Worm (Caenorhabditis elegans) whole organism, mixed stage, embryonic: ENCODE data around the gene R05G9.5.

Source experiments
- M03D4.4 ChIP-seq: sonication (generic microtip); optimal IDR thresholded peaks from 2 replicates; lab custom pipeline; 2017; ENCODE audit warnings: mild to moderate bottlenecking, missing genetic modification characterization, missing compliant biosample characterization
- blmp-1 ChIP-seq: fragments of 150-350 bp; optimal IDR thresholded peaks from 2 replicates; lab custom pipeline; 2014; ENCODE audit warnings: missing biosample characterization, missing genetic modification characterization
- ceh-39 ChIP-seq: fragments of 150-350 bp; optimal IDR thresholded peaks from 2 replicates; lab custom pipeline; 2014; ENCODE audit warnings: missing biosample characterization, missing genetic modification characterization
- ceh-43 ChIP-seq: fragments of 200-800 bp; sonication (Bioruptor generic); optimal IDR thresholded peaks from 2 replicates; lab custom pipeline; 2018; ENCODE audit warnings: mild to moderate bottlenecking, missing genetic modification characterization, moderate library complexity, missing compliant biosample characterization
- ceh-83 ChIP-seq: fragments of 200-800 bp; sonication (Bioruptor generic); optimal IDR thresholded peaks from 2 replicates; lab custom pipeline; 2018; ENCODE audit warnings: mild to moderate bottlenecking, missing genetic modification characterization, missing compliant biosample characterization
- ces-1 ChIP-seq: fragments of 150-350 bp; optimal IDR thresholded peaks from 2 replicates; lab custom pipeline; 2014; ENCODE audit warnings: missing biosample characterization, missing genetic modification reagents, missing genetic modification characterization
- cnd-1 ChIP-seq: fragments of 200-800 bp; sonication (Bioruptor generic); optimal IDR thresholded peaks from 2 replicates; lab custom pipeline; 2018; ENCODE audit warnings: mild to moderate bottlenecking, missing genetic modification characterization, missing compliant biosample characterization
- drap-1 ChIP-seq: fragments of 200-800 bp; sonication (Bioruptor generic); optimal IDR thresholded peaks from 3 replicates; lab custom pipeline; 2018; ENCODE audit warnings: mild to moderate bottlenecking, missing genetic modification characterization, missing compliant biosample characterization
- elt-1 ChIP-seq: sonication (generic microtip); optimal IDR thresholded peaks from 2 replicates; lab custom pipeline; 2017; ENCODE audit warnings: missing genetic modification characterization, mild to moderate bottlenecking, missing compliant biosample characterization, antibody characterized with exemption, moderate library complexity, borderline replicate concordance; ENCODE audit not compliant: insufficient read depth
- elt-3 ChIP-seq: fragments of 150-350 bp; optimal IDR thresholded peaks from 2 replicates; lab custom pipeline; 2014; ENCODE audit warnings: missing biosample characterization, missing genetic modification characterization
- flh-1 ChIP-seq: fragments of 200-800 bp; sonication (Bioruptor generic); optimal IDR thresholded peaks from 2 replicates; lab custom pipeline; 2018; ENCODE audit warnings: mild to moderate bottlenecking, missing genetic modification characterization, moderate library complexity, missing compliant biosample characterization
- ham-2 ChIP-seq: fragments of 200-800 bp; sonication (Bioruptor generic); optimal IDR thresholded peaks from 2 replicates; lab custom pipeline; 2018; ENCODE audit warnings: mild to moderate bottlenecking, missing genetic modification characterization, missing compliant biosample characterization
- hlh-1 ChIP-seq: fragments of 150-350 bp; optimal IDR thresholded peaks from 2 replicates; lab custom pipeline; 2014; ENCODE audit warnings: missing biosample characterization, missing genetic modification reagents, missing genetic modification characterization
- lin-13 ChIP-seq: fragments of 150-350 bp; optimal IDR thresholded peaks from 2 replicates; lab custom pipeline; 2014; ENCODE audit warnings: missing biosample characterization, missing genetic modification characterization
- lin-32 ChIP-seq: fragments of 200-800 bp; sonication (Bioruptor generic); optimal IDR thresholded peaks from 2 replicates; lab custom pipeline; 2018; ENCODE audit warnings: mild to moderate bottlenecking, missing genetic modification characterization, missing compliant biosample characterization
- lsy-2 ChIP-seq: fragments of 150-350 bp; optimal IDR thresholded peaks from 2 replicates; lab custom pipeline; 2014; ENCODE audit warnings: missing biosample characterization, missing genetic modification characterization
- mab-5 ChIP-seq: fragments of 150-350 bp; optimal IDR thresholded peaks from 2 replicates; lab custom pipeline; 2014; ENCODE audit warnings: missing biosample characterization, missing genetic modification characterization
- mep-1 ChIP-seq: fragments of 150-350 bp; optimal IDR thresholded peaks from 2 replicates; lab custom pipeline; 2017; ENCODE audit warnings: missing biosample characterization, missing genetic modification reagents, missing genetic modification characterization, inconsistent platforms
- nhr-12 ChIP-seq: fragments of 150-350 bp; optimal IDR thresholded peaks from 2 replicates; lab custom pipeline; 2014; ENCODE audit warnings: missing biosample characterization, missing genetic modification characterization
- nhr-2 ChIP-seq: fragments of 150-350 bp; optimal IDR thresholded peaks from 2 replicates; lab custom pipeline; 2014; ENCODE audit warnings: missing biosample characterization, missing genetic modification characterization
- nhr-237 ChIP-seq: fragments of 150-350 bp; optimal IDR thresholded peaks from 2 replicates; lab custom pipeline; 2014; ENCODE audit warnings: missing biosample characterization, missing genetic modification characterization
- nhr-28 ChIP-seq: fragments of 150-350 bp; optimal IDR thresholded peaks from 2 replicates; lab custom pipeline; 2014; ENCODE audit warnings: missing biosample characterization, missing genetic modification characterization
- nhr-76 ChIP-seq: sonication (generic microtip); optimal IDR thresholded peaks from 2 replicates; lab custom pipeline; 2017; ENCODE audit warnings: missing biosample characterization, missing genetic modification characterization
- pha-4 ChIP-seq: fragments of 150-350 bp; optimal IDR thresholded peaks from 2 replicates; lab custom pipeline; 2018; ENCODE audit warnings: missing biosample characterization, missing genetic modification reagents, missing genetic modification characterization
- sem-2 ChIP-seq: fragments of 200-800 bp; sonication (Bioruptor generic); optimal IDR thresholded peaks from 2 replicates; lab custom pipeline; 2018; ENCODE audit warnings: mild to moderate bottlenecking, missing genetic modification characterization, missing compliant biosample characterization
- snpc-4 ChIP-seq: fragments of 150-350 bp; optimal IDR thresholded peaks from 2 replicates; lab custom pipeline; 2014; ENCODE audit warnings: missing biosample characterization, missing genetic modification characterization
- sptf-1 ChIP-seq: sonication (generic microtip); optimal IDR thresholded peaks from 2 replicates; lab custom pipeline; 2017; ENCODE audit warnings: mild to moderate bottlenecking, missing genetic modification characterization, moderate library complexity, missing compliant biosample characterization
- unc-120 ChIP-seq: sonication (generic microtip); optimal IDR thresholded peaks from 2 replicates; lab custom pipeline; 2017; ENCODE audit warnings: missing genetic modification characterization, missing compliant biosample characterization; ENCODE audit not compliant: poor library complexity, severe bottlenecking
- unc-39 ChIP-seq: fragments of 150-350 bp; optimal IDR thresholded peaks from 2 replicates; lab custom pipeline; 2014; ENCODE audit warnings: missing biosample characterization, missing genetic modification characterization
- unc-62 ChIP-seq: fragments of 150-350 bp; optimal IDR thresholded peaks from 2 replicates; lab custom pipeline; 2014; ENCODE audit warnings: missing biosample characterization, missing genetic modification reagents, missing genetic modification characterization
- zip-8 ChIP-seq: fragments of 150-350 bp; optimal IDR thresholded peaks from 2 replicates; lab custom pipeline; 2014; ENCODE audit warnings: missing biosample characterization, missing genetic modification characterization
- ztf-11 ChIP-seq: fragments of 150-350 bp; optimal IDR thresholded peaks from 2 replicates; lab custom pipeline; 2014; ENCODE audit warnings: missing biosample characterization, missing genetic modification characterization

R05G9.5 gene

DNA sequence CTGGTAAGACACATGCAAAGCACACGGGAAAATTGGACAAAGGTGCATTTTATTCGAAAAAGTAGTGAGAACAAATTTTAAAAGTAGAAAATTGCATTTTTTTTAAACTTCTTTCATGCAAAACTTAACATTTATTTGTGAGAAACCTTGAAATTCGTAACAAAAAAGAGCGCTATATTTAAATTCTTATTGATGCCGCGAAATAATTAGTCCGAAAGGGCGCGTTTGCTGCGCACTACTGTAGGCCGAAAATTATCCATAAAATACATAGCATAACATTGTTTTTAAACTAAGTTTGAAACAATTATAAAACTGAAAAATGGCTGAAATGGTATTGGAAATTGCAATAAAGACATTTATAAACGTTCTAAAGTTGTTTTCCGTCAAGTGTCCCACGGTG lies 19.6 kb upstream of the R05G9.5 start:
- TF ChIP-seq nhr-237 (tag; lab: Kevin White, UChicago): no peak
- TF ChIP-seq ham-2 (GFP tag; lab: Kevin White, UChicago): no peak
- TF ChIP-seq lsy-2 (tag; lab: Kevin White, UChicago): peak; percentile 72
- no peak for TF ChIP-seq zip-8 (tag; lab: Kevin White, UChicago)
- no peak for TF ChIP-seq hlh-1 (tag; lab: Kevin White, UChicago)

DNA sequence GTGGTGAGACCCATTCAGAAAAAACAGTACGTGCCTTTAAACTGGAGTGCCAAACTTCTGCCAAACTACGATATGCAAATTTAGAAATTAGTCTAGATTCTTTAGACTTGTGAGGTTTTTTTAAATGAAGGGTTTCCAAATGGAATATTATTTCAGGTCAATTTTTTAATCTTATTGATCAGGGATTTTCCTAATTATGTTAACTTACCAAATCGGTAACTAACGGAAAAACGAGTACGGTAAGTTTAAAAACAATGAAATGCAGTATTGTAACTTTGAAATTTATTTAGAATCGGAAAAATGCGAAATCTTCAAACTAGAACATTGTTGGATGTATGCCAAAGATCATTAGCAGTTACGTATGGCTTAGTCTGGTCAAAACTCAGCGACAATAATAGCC lies 16.2 kb upstream of the R05G9.5 start, which contains the start of gene C56E6.7:
C56E6.7 (plus strand) TSS at position 301 of the 400 bp plus-strand sequence.
- TF ChIP-seq mep-1 (tag; lab: Kevin White, UChicago) (no peak), M03D4.4 (no peak), nhr-237 (tag; lab: Kevin White, UChicago) (no peak), lin-13 (tag; lab: Kevin White, UChicago) (no peak), flh-1 (GFP tag; lab: Kevin White, UChicago) (no peak), unc-62 (no peak), cnd-1 (tag; lab: Kevin White, UChicago) (no peak), elt-3 (tag; lab: Kevin White, UChicago) (no peak), pha-4 (tag; lab: Kevin White, UChicago) (no peak), ces-1 (GFP tag; lab: Kevin White, UChicago) (no peak), lin-32 (no peak), sem-2 (GFP tag; lab: Kevin White, UChicago) (no peak), unc-39 (tag; lab: Kevin White, UChicago) (no peak), hlh-1 (tag; lab: Kevin White, UChicago) (no peak), sptf-1 (no peak), nhr-28 (tag; lab: Kevin White, UChicago) (no peak), elt-1 (no peak), ztf-11 (no peak), nhr-12 (tag; lab: Kevin White, UChicago) (no peak), nhr-76 (tag; lab: Kevin White, UChicago) (no peak)

DNA sequence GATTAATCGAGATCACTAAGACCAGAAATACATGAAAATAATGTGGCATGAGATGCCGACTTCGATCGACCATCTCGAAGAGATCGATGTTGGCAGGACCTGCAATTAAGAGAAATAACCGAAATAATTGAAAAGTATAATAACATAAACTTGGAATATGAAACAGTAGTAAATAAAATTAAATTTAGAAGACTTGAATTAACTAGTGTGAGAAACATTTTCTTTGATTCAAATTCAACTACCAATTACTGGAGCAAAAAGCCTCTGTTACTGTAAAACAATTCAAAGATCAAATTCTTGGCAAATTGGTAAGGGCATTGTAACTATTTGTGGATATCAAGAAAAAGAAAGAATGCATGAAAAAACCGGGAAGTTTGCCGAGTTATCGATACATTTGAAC lies 13.8 kb upstream of the R05G9.5 start, which contains the start of gene R05G9R.1:
R05G9R.1 (minus strand) TSS at position 101 of the 400 bp plus-strand sequence.
- TF ChIP-seq nhr-237 (tag; lab: Kevin White, UChicago) (no peak), nhr-12 (tag; lab: Kevin White, UChicago) (no peak), lsy-2 (tag; lab: Kevin White, UChicago) (no peak), unc-120 (tag; lab: Kevin White, UChicago) (no peak), nhr-28 (tag; lab: Kevin White, UChicago) (no peak), ceh-83 (no peak), lin-32 (no peak), elt-1 (no peak), snpc-4 (tag; lab: Kevin White, UChicago) (no peak), ceh-43 (GFP tag; lab: Kevin White, UChicago) (no peak), sptf-1 (no peak), drap-1 (GFP tag; lab: Kevin White, UChicago) (no peak), nhr-2 (tag; lab: Kevin White, UChicago) (no peak)

DNA sequence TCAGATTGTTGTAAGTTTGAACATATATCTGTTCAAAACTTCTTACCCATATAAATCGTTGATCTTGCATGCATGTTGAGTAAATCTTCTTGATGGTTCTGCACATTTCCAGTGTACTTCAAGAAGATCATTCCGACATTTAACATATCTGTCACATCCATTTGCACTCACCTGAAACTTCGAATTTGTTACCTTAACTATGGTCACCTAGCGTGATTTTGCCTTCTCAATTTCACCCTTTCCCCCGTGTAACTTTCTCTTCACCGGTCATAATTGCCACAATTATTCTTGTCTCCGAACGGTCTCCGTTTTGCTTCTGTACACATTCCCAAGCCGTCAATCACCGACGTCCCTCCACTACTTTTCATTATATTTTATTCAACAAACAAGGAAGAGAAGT lies 13.3 kb upstream of the R05G9.5 start:
- no peak for TF ChIP-seq zip-8 (tag; lab: Kevin White, UChicago)
- TF ChIP-seq unc-39 (tag; lab: Kevin White, UChicago): no peak
- TF ChIP-seq sptf-1: no peak
- TF ChIP-seq cnd-1 (tag; lab: Kevin White, UChicago): no peak
- no peak for TF ChIP-seq sem-2 (GFP tag; lab: Kevin White, UChicago)
- TF ChIP-seq drap-1 (GFP tag; lab: Kevin White, UChicago): no peak
- no peak for TF ChIP-seq mab-5 (tag; lab: Kevin White, UChicago)
- TF ChIP-seq ceh-39 (tag; lab: Kevin White, UChicago): no peak
- no peak for TF ChIP-seq ceh-83
- no peak for TF ChIP-seq lsy-2 (tag; lab: Kevin White, UChicago)
- no peak for TF ChIP-seq unc-62
- TF ChIP-seq blmp-1 (tag; lab: Kevin White, UChicago): no peak
- TF ChIP-seq lin-13 (tag; lab: Kevin White, UChicago): no peak
- no peak for TF ChIP-seq flh-1 (GFP tag; lab: Kevin White, UChicago)
- no peak for TF ChIP-seq M03D4.4
- no peak for TF ChIP-seq ces-1 (GFP tag; lab: Kevin White, UChicago)
- TF ChIP-seq mep-1 (tag; lab: Kevin White, UChicago): no peak
- no peak for TF ChIP-seq ham-2 (GFP tag; lab: Kevin White, UChicago)
- no peak for TF ChIP-seq ztf-11
